Fruit fly (Drosophila melanogaster): ENCODE data around the gene gpp.
A peak's percentile ranks its signal among the peaks of the same experiment; 100 is the strongest.

The gpp gene

DNA sequence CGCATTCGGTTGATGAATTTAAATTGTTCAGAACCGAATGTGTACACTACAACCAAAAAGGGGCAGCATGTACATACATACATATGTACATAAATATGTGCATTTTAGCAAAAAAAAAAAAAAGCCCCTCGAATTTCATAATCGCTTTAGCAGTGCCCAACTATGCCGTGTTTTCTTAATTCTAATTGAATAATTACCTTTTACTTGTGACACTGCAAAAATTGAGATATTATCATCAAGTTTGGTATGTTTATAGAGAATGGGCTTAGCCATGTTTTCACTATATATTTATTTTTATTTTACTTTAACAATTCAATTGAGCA lies 5.2 kb upstream of the gpp start:
- TF ChIP-seq dsf (GFP tag; optimal IDR thresholded peaks at IDR 0.05; ENCODE audit: borderline replicate concordance) (no peak), fru (GFP tag; optimal IDR thresholded peaks at IDR 0.05) (peak; percentile 42), foxo (GFP tag; optimal IDR thresholded peaks at IDR 0.05) (peak in 1 of 2 experiments; percentile 3), rgr (GFP tag; optimal IDR thresholded peaks at IDR 0.05) (peak; percentile 30), Jra (GFP tag; optimal IDR thresholded peaks at IDR 0.05) (no peak), HLH106 (tag; optimal IDR thresholded peaks at IDR 0.05) (peak; percentile 17), Abd-B (GFP tag; optimal IDR thresholded peaks at IDR 0.05) (no peak), ey (GFP tag; optimal IDR thresholded peaks at IDR 0.05) (peak; percentile 9), br (GFP tag; optimal IDR thresholded peaks at IDR 0.05) (no peak)

DNA sequence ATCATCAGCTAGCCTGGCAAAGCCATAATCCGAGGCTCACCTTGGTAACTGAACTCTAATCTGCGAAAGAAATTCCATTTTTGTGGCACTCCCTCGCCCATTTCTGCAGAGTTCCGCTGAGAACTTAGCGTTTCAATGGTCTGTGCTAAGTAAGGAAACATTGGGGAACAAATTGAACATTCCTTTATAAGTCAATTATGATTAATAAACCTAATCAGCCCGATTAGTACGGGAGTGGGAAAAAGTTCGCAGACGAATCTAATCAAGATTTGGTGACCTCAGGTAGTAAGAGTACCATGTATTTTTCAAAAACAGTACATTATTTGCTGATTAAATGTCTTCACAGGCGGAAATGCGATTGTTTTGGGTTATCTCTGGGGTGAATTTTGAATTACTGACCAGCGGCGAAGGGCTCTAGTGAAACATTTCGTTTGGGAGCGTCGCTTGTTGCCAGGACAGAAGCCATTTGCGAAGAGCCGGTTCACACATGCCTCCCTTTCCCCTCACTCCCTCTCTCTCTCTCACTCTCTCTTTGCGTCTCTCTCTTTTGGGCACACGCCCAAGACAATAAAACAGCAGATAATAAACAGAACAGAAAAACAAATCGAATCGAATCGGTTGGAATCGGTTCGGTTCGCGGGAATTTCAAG lies 4.0 kb upstream of the gpp start:
- TF ChIP-seq sv (GFP tag; optimal IDR thresholded peaks at IDR 0.05) (no peak), sage (GFP tag; optimal IDR thresholded peaks at IDR 0.05) (no peak), lola (GFP tag; optimal IDR thresholded peaks at IDR 0.05) (no peak), dmrt93B (GFP tag; optimal IDR thresholded peaks at IDR 0.05) (no peak), N (GFP tag; optimal IDR thresholded peaks at IDR 0.05) (no peak), h (GFP tag; optimal IDR thresholded peaks at IDR 0.05) (peak; percentile 76), tai (GFP tag; optimal IDR thresholded peaks at IDR 0.05) (no peak), Rel (GFP tag; optimal IDR thresholded peaks at IDR 0.05) (no peak), Rel (tag; optimal IDR thresholded peaks at IDR 0.05) (peak; percentile 22), brk (GFP tag; optimal IDR thresholded peaks at IDR 0.05) (no peak), Dif (GFP tag; optimal IDR thresholded peaks at IDR 0.05; ENCODE audit: partially characterized antibody) (peak; percentile 43), rgr (GFP tag; optimal IDR thresholded peaks at IDR 0.05) (no peak), GATAd (GFP tag; optimal IDR thresholded peaks at IDR 0.05) (no peak), dl (GFP tag; optimal IDR thresholded peaks at IDR 0.05; ENCODE audit: insufficient read depth in 1 of 2, partially characterized antibody in 2 of 2) (no peak), psq (GFP tag; optimal IDR thresholded peaks at IDR 0.05) (peak; percentile 48), Mio (GFP tag; optimal IDR thresholded peaks at IDR 0.05) (no peak), Myc (optimal IDR thresholded peaks at IDR 0.05) (no peak), Jra (GFP tag; optimal IDR thresholded peaks at IDR 0.05) (no peak), usp (GFP tag; optimal IDR thresholded peaks at IDR 0.05) (no peak), jim (GFP tag; optimal IDR thresholded peaks at IDR 0.05) (no peak), Vsx2 (GFP tag; optimal IDR thresholded peaks at IDR 0.05; ENCODE audit: partially characterized antibody) (no peak), pan (optimal IDR thresholded peaks at IDR 0.05) (no peak), foxo (GFP tag; optimal IDR thresholded peaks at IDR 0.05) (peak in 1 of 2 experiments; percentile 10), fru (GFP tag; optimal IDR thresholded peaks at IDR 0.05) (no peak), dsf (GFP tag; optimal IDR thresholded peaks at IDR 0.05; ENCODE audit: borderline replicate concordance) (no peak), br (GFP tag; optimal IDR thresholded peaks at IDR 0.05) (no peak), HLH106 (tag; optimal IDR thresholded peaks at IDR 0.05) (no peak), woc (GFP tag; optimal IDR thresholded peaks at IDR 0.05) (no peak), CrebA (GFP tag; optimal IDR thresholded peaks at IDR 0.05; ENCODE audit: borderline replicate concordance) (no peak), CG32264 (GFP tag; optimal IDR thresholded peaks at IDR 0.05) (no peak), Hr78 (GFP tag; optimal IDR thresholded peaks at IDR 0.05) (no peak)

DNA sequence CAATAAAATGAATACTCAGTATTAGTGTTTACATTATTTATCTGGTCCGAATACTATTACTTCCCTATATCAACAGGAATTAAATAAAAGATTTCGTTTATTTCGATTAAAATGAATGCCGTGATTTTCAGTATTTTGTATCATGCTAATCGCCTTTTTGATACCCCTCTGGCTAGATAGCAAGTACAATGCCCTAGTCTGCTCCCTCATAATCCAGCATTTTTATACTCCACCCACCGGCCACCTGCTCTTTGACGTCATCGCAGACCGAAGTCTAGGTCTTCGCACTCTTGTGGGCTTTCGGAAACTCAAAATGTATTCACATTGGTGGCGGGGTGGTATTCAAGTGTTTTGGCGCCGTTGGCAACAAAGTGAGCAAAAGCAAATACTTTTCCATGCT lies 3.0 kb upstream of the gpp start:
- TF ChIP-seq dl (GFP tag; optimal IDR thresholded peaks at IDR 0.05; ENCODE audit: insufficient read depth in 1 of 2, partially characterized antibody in 2 of 2) (no peak), Rel (GFP tag; optimal IDR thresholded peaks at IDR 0.05) (no peak), Rel (tag; optimal IDR thresholded peaks at IDR 0.05) (peak; percentile 34), usp (GFP tag; optimal IDR thresholded peaks at IDR 0.05) (no peak)

DNA sequence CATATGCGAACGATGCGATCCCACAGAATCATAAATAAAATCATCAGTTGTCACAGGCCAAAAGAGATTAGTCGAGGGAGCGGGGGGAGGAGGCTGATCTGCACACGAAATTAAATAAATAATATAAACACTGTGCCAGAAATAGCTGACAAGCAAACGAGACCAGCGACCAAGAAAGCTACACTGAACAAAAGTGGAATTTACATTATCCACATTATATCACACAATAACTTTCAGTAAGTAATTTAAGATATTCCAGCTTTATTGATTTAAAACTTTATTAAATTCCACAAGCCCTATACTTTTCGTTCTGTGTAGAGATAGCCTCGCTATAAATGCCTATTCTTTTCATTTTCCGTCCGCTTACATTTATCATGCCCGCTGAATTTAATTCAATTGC lies 2.5 kb upstream of the gpp start:
- peak; percentile 76 for TF ChIP-seq Hnf4 (GFP tag; optimal IDR thresholded peaks at IDR 0.05)
- TF ChIP-seq sv (GFP tag; optimal IDR thresholded peaks at IDR 0.05): peak; percentile 75
- TF ChIP-seq usp (GFP tag; optimal IDR thresholded peaks at IDR 0.05): no peak
- no peak for TF ChIP-seq CrebA (GFP tag; optimal IDR thresholded peaks at IDR 0.05; ENCODE audit: borderline replicate concordance)
- TF ChIP-seq dl (GFP tag; optimal IDR thresholded peaks at IDR 0.05; ENCODE audit: insufficient read depth in 1 of 2, partially characterized antibody in 2 of 2): no peak
- TF ChIP-seq Abd-B (GFP tag; optimal IDR thresholded peaks at IDR 0.05): no peak
- no peak for TF ChIP-seq lola (GFP tag; optimal IDR thresholded peaks at IDR 0.05)
- TF ChIP-seq brk (GFP tag; optimal IDR thresholded peaks at IDR 0.05): peak; percentile 60
- no peak for TF ChIP-seq Dif (GFP tag; optimal IDR thresholded peaks at IDR 0.05; ENCODE audit: partially characterized antibody)
- TF ChIP-seq Dfd (GFP tag; optimal IDR thresholded peaks at IDR 0.05): no peak
- TF ChIP-seq CG32264 (GFP tag; optimal IDR thresholded peaks at IDR 0.05): peak; percentile 34
- no peak for TF ChIP-seq sage (GFP tag; optimal IDR thresholded peaks at IDR 0.05)
- TF ChIP-seq Jra (GFP tag; optimal IDR thresholded peaks at IDR 0.05): peak; percentile 69
- peak; percentile 59 for TF ChIP-seq psq (GFP tag; optimal IDR thresholded peaks at IDR 0.05)
- TF ChIP-seq GATAd (GFP tag; optimal IDR thresholded peaks at IDR 0.05): no peak
- peak; percentile 79 for TF ChIP-seq fru (GFP tag; optimal IDR thresholded peaks at IDR 0.05)
- TF ChIP-seq Mio (GFP tag; optimal IDR thresholded peaks at IDR 0.05): no peak
- TF ChIP-seq Sp1 (GFP tag; optimal IDR thresholded peaks at IDR 0.05): peak; percentile 45
- TF ChIP-seq tai (GFP tag; optimal IDR thresholded peaks at IDR 0.05): peak; percentile 77
- no peak for TF ChIP-seq pan (optimal IDR thresholded peaks at IDR 0.05)
- no peak for TF ChIP-seq Hr78 (GFP tag; optimal IDR thresholded peaks at IDR 0.05)
- peak; percentile 60 for TF ChIP-seq dmrt93B (GFP tag; optimal IDR thresholded peaks at IDR 0.05)
- no peak for TF ChIP-seq N (GFP tag; optimal IDR thresholded peaks at IDR 0.05)
- no peak for TF ChIP-seq CG9705 (GFP tag; optimal IDR thresholded peaks at IDR 0.05)
- TF ChIP-seq ey (GFP tag; optimal IDR thresholded peaks at IDR 0.05): peak; percentile 84
- peak; percentile 38 for TF ChIP-seq woc (GFP tag; optimal IDR thresholded peaks at IDR 0.05)
- no peak for TF ChIP-seq Rel (GFP tag; optimal IDR thresholded peaks at IDR 0.05)
- no peak for TF ChIP-seq Rel (tag; optimal IDR thresholded peaks at IDR 0.05)
- peak; percentile 53 for TF ChIP-seq dsf (GFP tag; optimal IDR thresholded peaks at IDR 0.05; ENCODE audit: borderline replicate concordance)
- peak; percentile 83 for TF ChIP-seq rgr (GFP tag; optimal IDR thresholded peaks at IDR 0.05)
- no peak for TF ChIP-seq Hr83 (GFP tag; optimal IDR thresholded peaks at IDR 0.05; ENCODE audit: poor library complexity, severe bottlenecking)
- TF ChIP-seq OdsH (GFP tag; optimal IDR thresholded peaks at IDR 0.05): peak; percentile 80

Data from whole organism, wandering third instar larva.